Fruit fly (Drosophila melanogaster): Measurements from ENCODE around the gene PIG-P.

- TF ChIP-seq Oaz (GFP tag; IDR thresholded peaks at IDR 0.05): no peak
- TF ChIP-seq CG2889 (GFP tag; IDR thresholded peaks at IDR 0.05): no peak
- TF ChIP-seq bbx (GFP tag; IDR thresholded peaks at IDR 0.05; ENCODE audit: partially characterized antibody): no peak
- TF ChIP-seq h (optimal IDR thresholded peaks at IDR 0.05): no peak
- no peak for TF ChIP-seq gt (GFP tag; IDR thresholded peaks at IDR 0.05)
- no peak for TF ChIP-seq CG6813 (GFP tag; optimal IDR thresholded peaks at IDR 0.05)
- no peak for TF ChIP-seq CG4424 (GFP tag; optimal IDR thresholded peaks at IDR 0.05)
- TF ChIP-seq PHDP (tag; optimal IDR thresholded peaks at IDR 0.05): no peak
Measured at dm6 chr3R:26062911-26063310, 4.9 kb upstream of the PIG-P start, which contains the start of gene CG14551.

All from whole organism, embryonic.